Worm (Caenorhabditis elegans) whole organism, L1 larva: ENCODE results near the gene fli-1.

Experiments used
- C16A3.4 ChIP-seq: fragments of 150-350 bp; optimal IDR thresholded peaks from 2 replicates; lab custom pipeline; 2014; ENCODE audit warnings: missing biosample characterization, missing genetic modification characterization
- C34B4.2 ChIP-seq: sonication (generic microtip); optimal IDR thresholded peaks from 2 replicates; lab custom pipeline; 2017; ENCODE audit warnings: mild to moderate bottlenecking, missing genetic modification characterization, missing compliant biosample characterization
- aly-2 ChIP-seq: fragments of 150-350 bp; optimal IDR thresholded peaks from 2 replicates; lab custom pipeline; 2014; ENCODE audit warnings: missing biosample characterization, missing genetic modification characterization
- ama-1 ChIP-seq: fragments of 150-350 bp; optimal IDR thresholded peaks from 2 replicates; lab custom pipeline; 2014
- ceh-63 ChIP-seq: fragments of 200-800 bp; sonication (Bioruptor generic); optimal IDR thresholded peaks from 2 replicates; lab custom pipeline; 2018; ENCODE audit warnings: mild to moderate bottlenecking, missing genetic modification characterization, missing compliant biosample characterization
- ceh-8 ChIP-seq: fragments of 200-800 bp; sonication (Bioruptor generic); optimal IDR thresholded peaks from 2 replicates; lab custom pipeline; 2018; ENCODE audit warnings: mild to moderate bottlenecking, missing genetic modification characterization, moderate library complexity, missing compliant biosample characterization
- ceh-82 ChIP-seq, 3 experiments: fragments of 150-350 bp in 1 of 3; sonication (generic microtip) in 2 of 3; optimal IDR thresholded peaks; 2 replicates each; lab custom pipeline; 2014 to 2017; ENCODE audit warnings: missing biosample characterization in 3 of 3, missing genetic modification characterization in 3 of 3
- ceh-88 ChIP-seq: fragments of 200-800 bp; sonication (Bioruptor generic); IDR thresholded peaks from 2 replicates; pipeline ENCODE4 v1.3.6; 2022; ENCODE audit warnings: missing genetic modification characterization, missing compliant biosample characterization
- ces-1 ChIP-seq: fragments of 150-350 bp; optimal IDR thresholded peaks from 2 replicates; lab custom pipeline; 2014; ENCODE audit warnings: missing biosample characterization, missing genetic modification reagents, missing genetic modification characterization
- dpl-1 ChIP-seq, 3 experiments: fragments of 150-350 bp in 2 of 3; sonication (generic microtip) in 1 of 3; optimal IDR thresholded peaks; 2 replicates each; lab custom pipeline; 2014 to 2017; ENCODE audit warnings: missing biosample characterization in 3 of 3, missing genetic modification characterization in 3 of 3, missing genetic modification reagents in 3 of 3
- dsc-1 ChIP-seq: sonication (generic microtip); optimal IDR thresholded peaks from 2 replicates; lab custom pipeline; 2016; ENCODE audit warnings: mild to moderate bottlenecking, missing genetic modification characterization, missing compliant biosample characterization
- egl-13 ChIP-seq: sonication (generic microtip); optimal IDR thresholded peaks from 2 replicates; lab custom pipeline; 2016; ENCODE audit warnings: missing genotype, missing genetic modification reagents, missing genetic modification characterization, missing compliant biosample characterization
- elt-2 ChIP-seq: sonication (generic microtip); optimal IDR thresholded peaks from 2 replicates; lab custom pipeline; 2016; ENCODE audit warnings: missing genetic modification characterization, mild to moderate bottlenecking, inconsistent platforms, missing compliant biosample characterization, missing genetic modification reagents
- fkh-10 ChIP-seq: sonication (generic microtip); optimal IDR thresholded peaks from 2 replicates; lab custom pipeline; 2017; ENCODE audit warnings: missing biosample characterization, missing genetic modification reagents, missing genetic modification characterization
- fkh-4 ChIP-seq: sonication (generic microtip); optimal IDR thresholded peaks from 2 replicates; lab custom pipeline; 2016; ENCODE audit warnings: missing compliant biosample characterization, missing genetic modification characterization, borderline replicate concordance
- fkh-8 ChIP-seq: sonication (generic microtip); optimal IDR thresholded peaks from 2 replicates; lab custom pipeline; 2016; ENCODE audit warnings: mild to moderate bottlenecking, missing genetic modification characterization, missing compliant biosample characterization
- fos-1 ChIP-seq: fragments of 150-350 bp; optimal IDR thresholded peaks from 2 replicates; lab custom pipeline; 2014; ENCODE audit warnings: missing biosample characterization, missing genetic modification characterization
- grh-1 ChIP-seq: fragments of 200-800 bp; sonication (Bioruptor generic); IDR thresholded peaks from 2 replicates; pipeline ENCODE4 v1.3.6; 2022; ENCODE audit warnings: missing genetic modification reagents, missing genetic modification characterization, missing compliant biosample characterization
- hlh-4 ChIP-seq: sonication (generic microtip); optimal IDR thresholded peaks from 2 replicates; lab custom pipeline; 2016; ENCODE audit warnings: mild to moderate bottlenecking, missing genetic modification characterization, missing compliant biosample characterization
- isw-1 ChIP-seq: fragments of 200-800 bp; sonication (Bioruptor generic); IDR thresholded peaks from 2 replicates; pipeline ENCODE4 v1.3.6; 2022; ENCODE audit warnings: missing genetic modification characterization, missing compliant biosample characterization
- jun-1 ChIP-seq: fragments of 150-350 bp; optimal IDR thresholded peaks from 2 replicates; lab custom pipeline; 2014; ENCODE audit warnings: missing biosample characterization, missing genetic modification reagents, missing genetic modification characterization
- lin-13 ChIP-seq: fragments of 150-350 bp; optimal IDR thresholded peaks from 2 replicates; lab custom pipeline; 2014; ENCODE audit warnings: missing biosample characterization, missing genetic modification reagents, missing genetic modification characterization
- lin-14 ChIP-seq: fragments of 200-800 bp; sonication (Bioruptor generic); optimal IDR thresholded peaks from 2 replicates; lab custom pipeline; 2018; ENCODE audit warnings: mild to moderate bottlenecking, missing genetic modification characterization, moderate library complexity, missing compliant biosample characterization
- lin-35 ChIP-seq, 2 experiments: fragments of 150-350 bp; optimal IDR thresholded peaks; 2 replicates each; lab custom pipeline; 2014; ENCODE audit warnings: missing biosample characterization in 2 of 2, missing genetic modification characterization in 2 of 2, missing genetic modification reagents in 2 of 2
- lin-39 ChIP-seq: fragments of 150-350 bp; optimal IDR thresholded peaks from 2 replicates; lab custom pipeline; 2014; ENCODE audit warnings: missing biosample characterization, missing genetic modification reagents, missing genetic modification characterization
- lsy-2 ChIP-seq, 2 experiments: fragments of 150-350 bp; optimal IDR thresholded peaks; 2 replicates each; lab custom pipeline; 2014; ENCODE audit warnings: missing biosample characterization in 2 of 2, missing genetic modification characterization in 2 of 2
- mdl-1 ChIP-seq, 2 experiments: fragments of 150-350 bp; optimal IDR thresholded peaks; 2 replicates each; lab custom pipeline; 2014 to 2017; ENCODE audit warnings: missing biosample characterization in 2 of 2, missing genetic modification characterization in 2 of 2, inconsistent platforms in 1 of 2
- nhr-11 ChIP-seq: fragments of 150-350 bp; optimal IDR thresholded peaks from 2 replicates; lab custom pipeline; 2014; ENCODE audit warnings: missing biosample characterization, missing genetic modification characterization
- nhr-12 ChIP-seq: sonication (generic microtip); optimal IDR thresholded peaks from 2 replicates; lab custom pipeline; 2017; ENCODE audit warnings: missing biosample characterization, missing genetic modification characterization
- nhr-19 ChIP-seq: fragments of 200-800 bp; sonication (Bioruptor generic); conservative IDR thresholded peaks from 2 replicates; pipeline ENCODE4 v1.3.6; 2022; ENCODE audit warnings: missing genetic modification characterization, missing compliant biosample characterization
- nhr-20 ChIP-seq: sonication (generic microtip); optimal IDR thresholded peaks from 2 replicates; lab custom pipeline; 2016; ENCODE audit warnings: mild to moderate bottlenecking, missing genetic modification characterization, missing compliant biosample characterization
- nhr-237 ChIP-seq: fragments of 150-350 bp; optimal IDR thresholded peaks from 2 replicates; lab custom pipeline; 2014; ENCODE audit warnings: missing biosample characterization, missing genetic modification characterization
- nhr-47 ChIP-seq: sonication (generic microtip); optimal IDR thresholded peaks from 2 replicates; lab custom pipeline; 2016; ENCODE audit warnings: mild to moderate bottlenecking, missing genetic modification characterization, moderate library complexity, missing compliant biosample characterization
- nhr-71 ChIP-seq: sonication (generic microtip); optimal IDR thresholded peaks from 2 replicates; lab custom pipeline; 2016; ENCODE audit warnings: mild to moderate bottlenecking, missing genetic modification characterization, moderate library complexity, missing compliant biosample characterization
- nhr-85 ChIP-seq: sonication (generic microtip); peaks from one replicate; lab custom pipeline; 2016; ENCODE audit warnings: missing genetic modification characterization, inconsistent platforms, missing compliant biosample characterization
- pag-3 ChIP-seq: sonication (generic microtip); optimal IDR thresholded peaks from 2 replicates; lab custom pipeline; 2017; ENCODE audit warnings: missing genetic modification characterization, mild to moderate bottlenecking, missing compliant biosample characterization, antibody characterized with exemption, borderline replicate concordance; ENCODE audit not compliant: insufficient read depth
- pax-3 ChIP-seq: fragments of 200-800 bp; sonication (Bioruptor generic); optimal IDR thresholded peaks from 2 replicates; lab custom pipeline; 2018; ENCODE audit warnings: mild to moderate bottlenecking, missing genetic modification characterization, moderate library complexity, missing compliant biosample characterization
- pqm-1 ChIP-seq: sonication (generic microtip); optimal IDR thresholded peaks from 3 replicates; lab custom pipeline; 2017; ENCODE audit warnings: missing biosample characterization, missing genetic modification characterization
- rnt-1 ChIP-seq: sonication (generic microtip); optimal IDR thresholded peaks from 2 replicates; lab custom pipeline; 2016; ENCODE audit warnings: mild to moderate bottlenecking, missing genetic modification characterization, moderate library complexity, missing compliant biosample characterization
- skn-1 ChIP-seq: fragments of 150-350 bp; optimal IDR thresholded peaks from 2 replicates; lab custom pipeline; 2014; ENCODE audit warnings: missing biosample characterization, missing genetic modification characterization
- snu-23 ChIP-seq: sonication (generic microtip); optimal IDR thresholded peaks from 2 replicates; lab custom pipeline; 2016; ENCODE audit warnings: missing genetic modification characterization, missing compliant biosample characterization
- swsn-7 ChIP-seq: sonication (generic microtip); optimal IDR thresholded peaks from 2 replicates; lab custom pipeline; 2016; ENCODE audit warnings: missing genetic modification characterization, missing compliant biosample characterization
- tbx-2 ChIP-seq: sonication (generic microtip); optimal IDR thresholded peaks from 2 replicates; lab custom pipeline; 2016; ENCODE audit warnings: missing genetic modification characterization, missing compliant biosample characterization
- unc-130 ChIP-seq: fragments of 150-350 bp; optimal IDR thresholded peaks from 2 replicates; lab custom pipeline; 2017; ENCODE audit warnings: missing biosample characterization, missing genetic modification characterization, inconsistent platforms
- vab-15 ChIP-seq: sonication (generic microtip); optimal IDR thresholded peaks from 2 replicates; lab custom pipeline; 2017; ENCODE audit warnings: missing genotype, mild to moderate bottlenecking, missing genetic modification characterization, missing compliant biosample characterization
- xbp-1 ChIP-seq: sonication (generic microtip); optimal IDR thresholded peaks from 2 replicates; lab custom pipeline; 2016; ENCODE audit warnings: missing genetic modification characterization, missing compliant biosample characterization
- ztf-11 ChIP-seq, 2 experiments: sonication (generic microtip); optimal IDR thresholded peaks; 2 replicates each; lab custom pipeline; 2016 to 2017; ENCODE audit warnings: missing genetic modification characterization in 2 of 2, missing biosample characterization in 1 of 2, missing compliant biosample characterization in 1 of 2

The fli-1 gene

ce11 chrIII:8653875-8654386, 29.6 kb downstream of the fli-1 start, which contains the start of gene F22B7.9 (continued):
- peak; percentile 81 for TF ChIP-seq nhr-85 (tag; lab: Kevin White, UChicago)
- no peak for TF ChIP-seq ztf-11 (tag; optimal IDR thresholded peaks at IDR 0.05; lab: Kevin White, UChicago)
- no peak for TF ChIP-seq nhr-237 (tag; lab: Kevin White, UChicago)
- TF ChIP-seq mdl-1 (tag; optimal IDR thresholded peaks at IDR 0.05; lab: Kevin White, UChicago): peak in 1 of 2 experiments; percentile 53
- TF ChIP-seq egl-13 (tag; lab: Kevin White, UChicago): no peak
- TF ChIP-seq C16A3.4: peak; percentile 10
- peak; percentile 30 for TF ChIP-seq nhr-47
- peak; percentile 26 for TF ChIP-seq lin-14 (GFP tag; lab: Kevin White, UChicago)

ce11 chrIII:8653457-8653856, 30.1 kb downstream of the fli-1 start:
- TF ChIP-seq pqm-1 (tag; lab: Kevin White, UChicago): no peak
- TF ChIP-seq ces-1 (GFP tag; lab: Kevin White, UChicago): no peak
- no peak for TF ChIP-seq snu-23 (GFP tag; lab: Kevin White, UChicago)
- no peak for TF ChIP-seq ceh-82 (tag; optimal IDR thresholded peaks at IDR 0.05; lab: Kevin White, UChicago)
- TF ChIP-seq isw-1: no peak
- no peak for TF ChIP-seq nhr-71 (tag; lab: Kevin White, UChicago)
- no peak for TF ChIP-seq lin-35 (GFP tag; optimal IDR thresholded peaks at IDR 0.05; lab: Kevin White, UChicago)
- TF ChIP-seq vab-15 (tag; lab: Kevin White, UChicago): no peak
- no peak for TF ChIP-seq C34B4.2 (tag; lab: Kevin White, UChicago)
- TF ChIP-seq jun-1: no peak
- no peak for TF ChIP-seq lin-39 (tag; lab: Kevin White, UChicago)
- TF ChIP-seq grh-1 (GFP tag; lab: Robert Waterston, UW): no peak
- TF ChIP-seq dsc-1 (tag; lab: Kevin White, UChicago): no peak
- no peak for TF ChIP-seq C16A3.4
- no peak for TF ChIP-seq ceh-8
- TF ChIP-seq rnt-1: no peak
- TF ChIP-seq fkh-8: no peak
- no peak for TF ChIP-seq xbp-1
- no peak for TF ChIP-seq unc-130 (tag; lab: Kevin White, UChicago)
- TF ChIP-seq ceh-63 (GFP tag; lab: Kevin White, UChicago): no peak

ce11 chrIII:8652922-8653321, 30.6 kb downstream of the fli-1 start:
- TF ChIP-seq nhr-20 (tag; lab: Kevin White, UChicago) (peak; percentile 34), aly-2 (tag; lab: Kevin White, UChicago) (peak; percentile 2), nhr-85 (tag; lab: Kevin White, UChicago) (peak; percentile 80), skn-1 (no peak), dpl-1 (GFP tag; optimal IDR thresholded peaks at IDR 0.05; lab: Kevin White, UChicago) (peak in 2 of 3 experiments; percentile 12 to 23), lin-14 (GFP tag; lab: Kevin White, UChicago) (peak; percentile 36), swsn-7 (tag; lab: Kevin White, UChicago) (peak; percentile 31), tbx-2 (tag; lab: Kevin White, UChicago) (no peak), elt-2 (tag; lab: Kevin White, UChicago) (no peak), nhr-19 (GFP tag; lab: Robert Waterston, UW) (no peak), nhr-47 (peak; percentile 38), rnt-1 (peak; percentile 42), lin-39 (tag; lab: Kevin White, UChicago) (no peak), mdl-1 (tag; optimal IDR thresholded peaks at IDR 0.05; lab: Kevin White, UChicago) (peak in 1 of 2 experiments; percentile 4), pag-3 (tag; lab: Kevin White, UChicago) (no peak), C16A3.4 (peak; percentile 23), lin-35 (GFP tag; optimal IDR thresholded peaks at IDR 0.05; lab: Kevin White, UChicago) (peak; percentile 27 to 62), dsc-1 (tag; lab: Kevin White, UChicago) (peak; percentile 39), fkh-10 (GFP tag; lab: Kevin White, UChicago) (no peak), ama-1 (lab: Kevin White, UChicago) (peak; percentile 1), hlh-4 (tag; lab: Kevin White, UChicago) (no peak), ceh-88 (no peak), xbp-1 (peak; percentile 12), nhr-11 (tag; lab: Kevin White, UChicago) (no peak), pax-3 (tag; lab: Kevin White, UChicago) (no peak), vab-15 (tag; lab: Kevin White, UChicago) (no peak), grh-1 (GFP tag; lab: Robert Waterston, UW) (no peak; the same call in 1 of the 2 replicates), ztf-11 (tag; optimal IDR thresholded peaks at IDR 0.05; lab: Kevin White, UChicago) (no peak), fkh-8 (no peak), fos-1 (no peak), nhr-71 (tag; lab: Kevin White, UChicago) (peak; percentile 54), fkh-4 (tag; lab: Kevin White, UChicago) (no peak), lin-13 (GFP tag; lab: Kevin White, UChicago) (peak; percentile 12), lsy-2 (tag; optimal IDR thresholded peaks at IDR 0.05; lab: Kevin White, UChicago) (peak; percentile 23 to 45), nhr-12 (tag; lab: Kevin White, UChicago) (no peak)
